Worm (Caenorhabditis elegans) whole organism, L4/young adult: ENCODE data around the gene Y39G8B.5.

Experiments used
- W03F9.2 ChIP-seq: fragments of 150-350 bp; optimal IDR thresholded peaks from 2 replicates; lab custom pipeline; 2014; ENCODE audit warnings: missing biosample characterization, missing genetic modification characterization
- dao-5 ChIP-seq: sonication (generic microtip); optimal IDR thresholded peaks from 2 replicates; lab custom pipeline; 2016; ENCODE audit warnings: missing genotype, missing genetic modification characterization, moderate library complexity, missing compliant biosample characterization
- him-1 ChIP-seq: sonication (generic microtip); optimal IDR thresholded peaks from 2 replicates; lab custom pipeline; 2016; ENCODE audit warnings: missing genotype, missing genetic modification reagents, missing genetic modification characterization, missing compliant biosample characterization

DNA sequence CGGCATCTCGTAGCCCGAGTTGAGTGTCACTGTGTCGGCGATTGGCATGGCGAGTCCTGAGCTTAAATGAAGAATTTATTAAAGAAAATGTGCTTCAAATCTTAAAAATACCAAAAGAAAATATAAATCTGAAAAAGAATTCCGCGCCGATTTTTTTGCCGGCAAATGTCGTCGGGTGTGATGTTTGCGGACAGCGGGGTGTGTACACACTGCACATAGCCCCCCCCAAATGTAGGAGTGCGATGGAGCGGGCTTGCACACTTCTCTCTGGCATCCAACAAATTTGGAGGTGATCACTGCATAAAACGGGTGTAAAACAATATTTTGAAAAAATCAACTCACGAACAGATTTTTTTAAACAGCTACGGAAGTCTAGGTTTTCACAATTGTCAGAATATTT lies 15.5 kb downstream of the Y39G8B.5 start, which contains the start of gene Y39G8B.2:
- TF ChIP-seq him-1 (tag; lab: Kevin White, UChicago) (no peak), dao-5 (tag; lab: Kevin White, UChicago) (no peak), W03F9.2 (tag; lab: Kevin White, UChicago) (no peak)
